Fruit fly (Drosophila melanogaster) S2 (cell line): ENCODE measurements around the gene CG31268.
"Not testable (repeated sequence)": the region's sequence is repeated elsewhere in the genome, so short reads cannot be mapped to it uniquely, and the experiment has no call there.

Source experiments
- CG8478 ChIP-seq: fragments of >200 bp; optimal IDR thresholded peaks from 2 replicates; lab custom pipeline; 2018
- CTCF ChIP-seq, 2 experiments: fragments of >200 bp; optimal IDR thresholded peaks; 2 replicates each; lab custom pipeline; 2018

DNA sequence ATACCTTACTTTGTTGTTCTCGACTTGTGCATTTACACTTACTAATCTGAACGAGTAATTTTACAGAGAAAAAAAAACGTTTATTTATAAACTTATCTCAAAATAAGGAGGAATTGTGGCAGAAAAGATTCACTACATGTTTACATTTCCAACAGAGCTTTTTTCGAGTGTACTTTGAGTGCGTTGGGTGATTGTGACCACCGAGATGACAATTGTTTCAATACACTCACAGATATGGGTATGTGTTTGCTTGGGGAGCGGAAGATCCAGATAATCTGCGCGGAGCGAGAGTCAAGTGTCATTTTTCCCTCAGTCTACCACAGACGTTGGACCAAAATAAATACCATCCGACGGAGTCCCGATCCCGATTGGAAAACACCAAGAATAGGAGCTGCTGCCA is 38.9 kb upstream of the CG31268 start, which contains the start of gene CG31274:
- not testable (repeated sequence) for TF ChIP-seq CTCF (optimal IDR thresholded peaks at IDR 0.05; lab: Kevin White, UChicago); CG8478 (lab: Kevin White, UChicago)
